Fruit fly (Drosophila melanogaster) whole organism, wandering third instar larva: ENCODE data around the gene Spn28Da.

Source experiments
- Abd-B ChIP-seq: fragments of >200 bp; optimal IDR thresholded peaks from 2 replicates; lab custom pipeline; 2017; ENCODE audit warnings: missing biosample characterization, missing genetic modification characterization
- CG9705 ChIP-seq: fragments of 200-800 bp; sonication (Bioruptor generic); optimal IDR thresholded peaks from 2 replicates; lab custom pipeline; 2018; ENCODE audit warnings: missing biosample characterization, mild to moderate bottlenecking, missing genetic modification characterization
- HLH106 ChIP-seq: fragments of 200-800 bp; optimal IDR thresholded peaks from 3 replicates; lab custom pipeline; 2019; ENCODE audit warnings: missing biosample characterization, mild to moderate bottlenecking, missing genetic modification characterization, moderate library complexity
- Hnf4 ChIP-seq: fragments of 200-800 bp; sonication (Bioruptor generic); optimal IDR thresholded peaks from 2 replicates; lab custom pipeline; 2016; ENCODE audit warnings: missing biosample characterization, mild to moderate bottlenecking, missing genetic modification characterization
- Myc ChIP-seq: fragments of >200 bp; optimal IDR thresholded peaks from 2 replicates; lab custom pipeline; 2017
- N ChIP-seq: fragments of >200 bp; optimal IDR thresholded peaks from 2 replicates; lab custom pipeline; 2018; ENCODE audit warnings: missing biosample characterization, missing external identifiers, missing genetic modification characterization
- br ChIP-seq: fragments of 200-800 bp; sonication (Bioruptor generic); optimal IDR thresholded peaks from 2 replicates; lab custom pipeline; 2016; ENCODE audit warnings: missing biosample characterization, missing genetic modification characterization
- ey ChIP-seq: fragments of 200-800 bp; sonication (Bioruptor generic); optimal IDR thresholded peaks from 2 replicates; lab custom pipeline; 2016; ENCODE audit warnings: missing biosample characterization, missing genetic modification characterization
- foxo ChIP-seq, 2 experiments: fragments of 200-800 bp; sonication (Bioruptor generic); optimal IDR thresholded peaks; 2 replicates in 1 of 2; 3 replicates in 1 of 2; lab custom pipeline; 2016 to 2017; ENCODE audit warnings: missing biosample characterization in 2 of 2, missing genetic modification characterization in 2 of 2
- h ChIP-seq: fragments of 200-800 bp; sonication (Bioruptor generic); optimal IDR thresholded peaks from 3 replicates; lab custom pipeline; 2016; ENCODE audit warnings: missing biosample characterization, mild to moderate bottlenecking, missing genetic modification characterization
- lola ChIP-seq: fragments of >200 bp; optimal IDR thresholded peaks from 2 replicates; lab custom pipeline; 2017; ENCODE audit warnings: missing biosample characterization, missing genetic modification characterization
- pan ChIP-seq: fragments of >200 bp; optimal IDR thresholded peaks from 2 replicates; lab custom pipeline; 2017
- psq ChIP-seq: fragments of 200-800 bp; sonication (Bioruptor generic); optimal IDR thresholded peaks from 3 replicates; lab custom pipeline; 2017; ENCODE audit warnings: missing biosample characterization, mild to moderate bottlenecking, missing genetic modification characterization, moderate library complexity
- usp ChIP-seq: fragments of >200 bp; optimal IDR thresholded peaks from 2 replicates; lab custom pipeline; 2017; ENCODE audit warnings: missing biosample characterization, missing genetic modification characterization

dm6 chr2L:7931218-7931617 lies 42.3 kb upstream of the Spn28Da start:
- no peak for TF ChIP-seq br (GFP tag; lab: Kevin White, UChicago)
- TF ChIP-seq usp (GFP tag; lab: Kevin White, UChicago), result no peak
- no peak for TF ChIP-seq HLH106 (tag; lab: Kevin White, UChicago)
- TF ChIP-seq psq, result no peak
- TF ChIP-seq lola (GFP tag; lab: Kevin White, UChicago), result no peak
- no peak for TF ChIP-seq Myc (lab: Kevin White, UChicago)
- TF ChIP-seq CG9705 (GFP tag; lab: Kevin White, UChicago), result no peak
- no peak for TF ChIP-seq pan (lab: Kevin White, UChicago)
- TF ChIP-seq h, result no peak
- TF ChIP-seq N (GFP tag; lab: Kevin White, UChicago), result no peak
- TF ChIP-seq Abd-B (GFP tag; lab: Kevin White, UChicago), result no peak
- no peak for TF ChIP-seq Hnf4 (GFP tag; lab: Kevin White, UChicago)
- no peak for TF ChIP-seq ey (GFP tag; lab: Kevin White, UChicago)
- TF ChIP-seq foxo (GFP tag; optimal IDR thresholded peaks at IDR 0.05; lab: Kevin White, UChicago), result no peak
